Worm (Caenorhabditis elegans): ENCODE results near the gene lrx-1.

DNA sequence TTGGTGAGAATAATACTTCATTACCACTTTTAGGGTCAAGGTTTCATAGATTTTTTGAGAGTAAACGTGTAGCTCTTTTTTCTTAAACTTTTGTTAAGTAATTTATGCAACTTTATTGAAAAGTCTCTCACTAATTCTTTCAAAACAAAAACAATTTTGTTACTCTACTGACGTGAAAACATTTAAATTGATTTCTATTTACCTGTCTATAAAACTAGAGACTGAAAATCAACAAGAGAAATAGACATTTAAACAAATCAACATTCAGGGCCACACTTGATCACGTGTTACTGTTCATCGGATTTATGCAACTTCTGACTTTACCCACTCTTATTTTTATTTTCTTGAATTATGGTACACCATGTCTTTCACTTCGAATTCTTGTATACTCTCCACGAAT lies 4.0 kb downstream of the lrx-1 start, which contains the start of gene ugt-55:
- TF ChIP-seq dao-5 (tag; optimal IDR thresholded peaks at IDR 0.05) (no peak), W03F9.2 (tag; optimal IDR thresholded peaks at IDR 0.05) (no peak), him-1 (tag; optimal IDR thresholded peaks at IDR 0.05) (no peak)

Data from whole organism, L4/young adult.